Fruit fly (Drosophila melanogaster): ENCODE results near the gene CG10163.

The CG10163 gene

dm6 chr3L:6262644-6263404, 4.3 kb upstream of the CG10163 start, which contains the start of gene Ldh:
Gene Ldh (minus strand): TSS chr3L:6262694.
- TF ChIP-seq achi (GFP tag; optimal IDR thresholded peaks at IDR 0.05) (peak; percentile 96), CG6792 (GFP tag; optimal IDR thresholded peaks at IDR 0.05) (peak; percentile 95), dac (GFP tag; optimal IDR thresholded peaks at IDR 0.05) (peak; percentile 91), Hr39 (GFP tag; optimal IDR thresholded peaks at IDR 0.05) (peak; percentile 92), pdm3 (GFP tag; optimal IDR thresholded peaks at IDR 0.05) (peak; percentile 96), salr (GFP tag; optimal IDR thresholded peaks at IDR 0.05) (peak; percentile 71 to 97), fkh (GFP tag; optimal IDR thresholded peaks at IDR 0.05) (peak; percentile 75), Eip93F (GFP tag; optimal IDR thresholded peaks at IDR 0.05) (peak; percentile 92), CG6276 (GFP tag; optimal IDR thresholded peaks at IDR 0.05) (peak; percentile 96), CG10631 (GFP tag; optimal IDR thresholded peaks at IDR 0.05) (peak; percentile 94), CG31627 (GFP tag; optimal IDR thresholded peaks at IDR 0.05) (peak; percentile 95), CG32006 (GFP tag; optimal IDR thresholded peaks at IDR 0.05) (peak; percentile 99), Sox14 (GFP tag; optimal IDR thresholded peaks at IDR 0.05) (peak; percentile 95), acj6 (GFP tag; optimal IDR thresholded peaks at IDR 0.05) (peak; percentile 97), eg (GFP tag; IDR thresholded peaks at IDR 0.05) (peak; percentile 95), vri (GFP tag; optimal IDR thresholded peaks at IDR 0.05) (peak; percentile 93), topi (GFP tag; optimal IDR thresholded peaks at IDR 0.05) (peak; percentile 98), CG8119 (GFP tag; IDR thresholded peaks at IDR 0.05) (peak; percentile 99), cyc (GFP tag; optimal IDR thresholded peaks at IDR 0.05) (peak; percentile 95), Sox15 (GFP tag; optimal IDR thresholded peaks at IDR 0.05) (peak; percentile 91), CG4318 (GFP tag; optimal IDR thresholded peaks at IDR 0.05) (peak; percentile 96), CG3919 (GFP tag; optimal IDR thresholded peaks at IDR 0.05) (peak; percentile 95), CG9139 (GFP tag; optimal IDR thresholded peaks at IDR 0.05) (peak; percentile 79), CG15336 (GFP tag; IDR thresholded peaks at IDR 0.05) (peak; percentile 99), Ets96B (tag; optimal IDR thresholded peaks at IDR 0.05) (peak; percentile 84), Smox (GFP tag; optimal IDR thresholded peaks at IDR 0.05) (peak; percentile 98), CG1621 (tag; optimal IDR thresholded peaks at IDR 0.05) (peak; percentile 74), dsx (GFP tag; optimal IDR thresholded peaks at IDR 0.05; ENCODE audit: poor library complexity, severe bottlenecking) (peak; percentile 90), CG6163 (GFP tag; IDR thresholded peaks at IDR 0.05) (peak; percentile 93; the same call in 2 of the 3 replicates), Sox102F (GFP tag; optimal IDR thresholded peaks at IDR 0.05) (peak; percentile 98), svp (GFP tag) (peak; percentile 99), CG11902 (GFP tag; optimal IDR thresholded peaks at IDR 0.05) (peak; percentile 90), CG10669 (GFP tag; optimal IDR thresholded peaks at IDR 0.05) (peak; percentile 89), CG6854 (GFP tag; optimal IDR thresholded peaks at IDR 0.05) (peak; percentile 96), CG7368 (GFP tag; optimal IDR thresholded peaks at IDR 0.05) (peak; percentile 88), Eip75B (GFP tag; optimal IDR thresholded peaks at IDR 0.05) (peak; percentile 95), Hr38 (GFP tag; optimal IDR thresholded peaks at IDR 0.05) (no peak), Blimp-1 (GFP tag; optimal IDR thresholded peaks at IDR 0.05) (peak; percentile 89), fd59A (GFP tag; optimal IDR thresholded peaks at IDR 0.05) (peak; percentile 86), fd85E (GFP tag; optimal IDR thresholded peaks at IDR 0.05) (peak; percentile 71), CG8632 (GFP tag; optimal IDR thresholded peaks at IDR 0.05) (peak; percentile 97), CG3032 (tag; optimal IDR thresholded peaks at IDR 0.05) (peak; percentile 95), Eip78C (GFP tag) (peak; percentile 100), CG34406 (GFP tag; optimal IDR thresholded peaks at IDR 0.05) (peak; percentile 98), Ets21C (GFP tag; optimal IDR thresholded peaks at IDR 0.05) (peak; percentile 86), spab (GFP tag; optimal IDR thresholded peaks at IDR 0.05) (peak; percentile 67), Met (GFP tag; optimal IDR thresholded peaks at IDR 0.05) (peak; percentile 98), CG11762 (GFP tag; optimal IDR thresholded peaks at IDR 0.05; ENCODE audit: insufficient read depth) (peak; percentile 81), Gug (GFP tag; IDR thresholded peaks at IDR 0.05) (peak; percentile 92), ss (GFP tag; optimal IDR thresholded peaks at IDR 0.05) (peak; percentile 95 to 96)

Data from whole organism, prepupa.